Worm (Caenorhabditis elegans) whole organism, L4 larva: ENCODE data around the gene mrpl-12.

Experiments used
- fkh-10 ChIP-seq: fragments of 150-350 bp; optimal IDR thresholded peaks from 2 replicates; lab custom pipeline; 2014; ENCODE audit warnings: missing biosample characterization, missing genetic modification reagents, missing genetic modification characterization
- lsy-2 ChIP-seq, 2 experiments: fragments of 150-350 bp in 1 of 2; sonication (generic microtip) in 1 of 2; optimal IDR thresholded peaks; 2 replicates each; lab custom pipeline; 2014 to 2017; ENCODE audit warnings: missing biosample characterization in 2 of 2, missing genetic modification characterization in 2 of 2
- nhr-11 ChIP-seq: fragments of 150-350 bp; optimal IDR thresholded peaks from 2 replicates; lab custom pipeline; 2014; ENCODE audit warnings: missing biosample characterization, missing genetic modification characterization
- nhr-237 ChIP-seq: sonication (generic microtip); optimal IDR thresholded peaks from 2 replicates; lab custom pipeline; 2017; ENCODE audit warnings: missing biosample characterization, missing genetic modification characterization
- spr-3 ChIP-seq: fragments of 200-800 bp; sonication (Bioruptor generic); optimal IDR thresholded peaks from 2 replicates; lab custom pipeline; 2018; ENCODE audit warnings: mild to moderate bottlenecking, missing genetic modification characterization, missing compliant biosample characterization

- TF ChIP-seq spr-3 (GFP tag; lab: Kevin White, UChicago), result no peak
- TF ChIP-seq nhr-11 (tag; lab: Kevin White, UChicago), result no peak
- TF ChIP-seq fkh-10 (GFP tag; lab: Kevin White, UChicago), result no peak
- no peak for TF ChIP-seq lsy-2 (tag; optimal IDR thresholded peaks at IDR 0.05; lab: Kevin White, UChicago)
- TF ChIP-seq nhr-237 (tag; lab: Kevin White, UChicago), result no peak
Measured at ce11 chrIII:10700460-10700859, 7.1 kb upstream of the mrpl-12 start, which contains the start of gene Y39A1A.20.
